Fruit fly (Drosophila melanogaster) whole organism, pupa: ENCODE measurements around the gene CG10970.

Experiments used
- CG12605 ChIP-seq: fragments of 200-800 bp; sonication (Bioruptor generic); IDR thresholded peaks from 2 replicates; pipeline ENCODE4 v1.3.6; 2022; ENCODE audit warnings: missing biosample characterization, missing genetic modification characterization
- CG13204 ChIP-seq: fragments of 200-800 bp; sonication (Bioruptor generic); optimal IDR thresholded peaks from 2 replicates; lab custom pipeline; 2018; ENCODE audit warnings: missing biosample characterization, mild to moderate bottlenecking, missing genetic modification characterization, moderate library complexity
- CG15710 ChIP-seq: fragments of 200-800 bp; sonication (Bioruptor generic); optimal IDR thresholded peaks from 2 replicates; lab custom pipeline; 2018; ENCODE audit warnings: missing biosample characterization, mild to moderate bottlenecking, missing genetic modification characterization, moderate library complexity
- CG17806 ChIP-seq: fragments of 200-800 bp; sonication (Bioruptor generic); optimal IDR thresholded peaks from 2 replicates; lab custom pipeline; 2018; ENCODE audit warnings: missing biosample characterization, mild to moderate bottlenecking, missing genetic modification characterization, moderate library complexity
- CG32121 ChIP-seq: fragments of 200-800 bp; sonication (Bioruptor generic); IDR thresholded peaks from 2 replicates; pipeline ENCODE4 v1.3.6; 2022; ENCODE audit warnings: missing biosample characterization, missing genetic modification characterization
- CG8301 ChIP-seq: fragments of 200-800 bp; sonication (Bioruptor generic); optimal IDR thresholded peaks from 2 replicates; lab custom pipeline; 2018; ENCODE audit warnings: missing biosample characterization, mild to moderate bottlenecking, missing genetic modification characterization
- Pif1B ChIP-seq: fragments of 200-800 bp; sonication (Bioruptor generic); optimal IDR thresholded peaks from 3 replicates; lab custom pipeline; 2016; ENCODE audit warnings: missing biosample characterization, missing genetic modification characterization
- Snoo ChIP-seq: fragments of 200-800 bp; sonication (Bioruptor generic); optimal IDR thresholded peaks from 3 replicates; lab custom pipeline; 2017; ENCODE audit warnings: missing biosample characterization, mild to moderate bottlenecking, missing genetic modification characterization, inconsistent platforms
- fd96Ca ChIP-seq: fragments of 200-800 bp; sonication (Bioruptor generic); IDR thresholded peaks from 3 replicates; pipeline ENCODE4 v1.3.6; 2022; ENCODE audit warnings: missing biosample characterization, missing genetic modification characterization

- no peak for TF ChIP-seq CG17806 (tag; lab: Kevin White, UChicago)
- TF ChIP-seq CG8301: no peak
- TF ChIP-seq CG15710 (tag; lab: Kevin White, UChicago): no peak
- TF ChIP-seq Snoo (tag; lab: Kevin White, UChicago): no peak
- TF ChIP-seq CG12605 (GFP tag; lab: Robert Waterston, UW): no peak
- TF ChIP-seq fd96Ca: no peak
- no peak for TF ChIP-seq CG32121 (GFP tag; lab: Robert Waterston, UW)
- TF ChIP-seq CG13204 (GFP tag; lab: Kevin White, UChicago): no peak
- TF ChIP-seq Pif1B: no peak
Observed at dm6 chrX:9103308-9104185, 32.3 kb upstream of the CG10970 start, which contains the start of gene CG7766.
